Worm (Caenorhabditis elegans) whole organism, L1 larva: ENCODE results near the gene B0285.6.

Experiments
- ces-1 ChIP-seq: fragments of 150-350 bp; optimal IDR thresholded peaks from 2 replicates; lab custom pipeline; 2014; ENCODE audit warnings: missing biosample characterization, missing genetic modification reagents, missing genetic modification characterization
- lin-13 ChIP-seq: fragments of 150-350 bp; optimal IDR thresholded peaks from 2 replicates; lab custom pipeline; 2014; ENCODE audit warnings: missing biosample characterization, missing genetic modification reagents, missing genetic modification characterization
- xbp-1 ChIP-seq: sonication (generic microtip); optimal IDR thresholded peaks from 2 replicates; lab custom pipeline; 2016; ENCODE audit warnings: missing genetic modification characterization, missing compliant biosample characterization

DNA sequence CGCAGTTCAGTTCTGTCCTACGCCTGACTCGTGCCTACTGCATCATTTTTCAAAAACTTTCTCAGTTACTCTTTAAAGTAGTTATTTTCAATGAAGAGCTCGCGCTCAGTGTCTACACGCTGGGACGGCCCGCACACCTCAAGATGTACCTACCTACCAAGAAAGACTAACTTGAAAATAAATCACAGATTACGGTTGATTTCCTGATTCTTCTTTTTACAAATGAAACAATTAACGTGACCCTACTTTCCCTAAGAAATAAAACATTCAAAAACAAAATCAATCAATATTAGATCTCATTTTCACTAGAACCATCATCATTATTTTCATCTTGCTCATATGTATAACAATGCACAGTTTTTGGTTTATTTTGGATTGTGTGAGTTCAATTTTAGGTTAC lies 28.5 kb upstream of the B0285.6 start, which contains the start of gene H38K22.7:
- TF ChIP-seq ces-1 (GFP tag; lab: Kevin White, UChicago) (no peak), xbp-1 (tag; lab: Kevin White, UChicago) (no peak), lin-13 (GFP tag; lab: Kevin White, UChicago) (no peak)
